Fruit fly (Drosophila melanogaster): ENCODE data around the gene yin.

yin gene

DNA sequence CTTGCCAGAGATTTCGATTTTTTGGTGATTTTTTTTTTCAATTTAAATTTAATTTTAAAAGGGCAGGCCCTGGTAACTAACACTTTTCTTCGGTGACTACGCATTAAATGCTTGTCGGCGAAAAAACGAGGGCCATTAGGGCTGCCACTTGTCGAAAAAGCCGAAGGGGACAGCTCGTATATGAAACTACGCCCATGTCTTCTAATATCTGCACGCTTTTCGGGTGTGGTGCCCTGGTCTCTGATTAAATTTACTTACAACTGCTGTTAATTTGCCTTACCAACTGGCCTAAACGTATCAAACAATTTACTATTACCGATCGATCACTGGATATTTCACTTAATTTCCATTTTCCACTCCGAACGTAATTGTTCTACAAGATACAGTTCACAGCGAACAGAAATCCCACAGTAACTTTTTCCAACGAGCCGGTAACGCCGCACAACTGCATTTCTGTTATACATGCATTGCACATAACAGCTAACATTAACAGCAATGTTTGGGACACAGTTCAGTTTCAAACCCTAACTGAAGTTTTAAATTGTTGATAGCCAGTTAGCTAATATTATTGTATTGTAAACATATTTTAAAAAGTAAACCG lies 9.3 kb downstream of the yin start:
- TF ChIP-seq vri (GFP tag; optimal IDR thresholded peaks at IDR 0.05) (no peak), lz (GFP tag; optimal IDR thresholded peaks at IDR 0.05) (peak; percentile 0), Hr38 (GFP tag; optimal IDR thresholded peaks at IDR 0.05) (no peak), Smox (GFP tag; optimal IDR thresholded peaks at IDR 0.05) (no peak), CG15336 (GFP tag; IDR thresholded peaks at IDR 0.05) (no peak), fd59A (GFP tag; optimal IDR thresholded peaks at IDR 0.05) (no peak), CG3919 (GFP tag; optimal IDR thresholded peaks at IDR 0.05) (peak; percentile 14), spab (GFP tag; optimal IDR thresholded peaks at IDR 0.05) (no peak), esn (GFP tag; optimal IDR thresholded peaks at IDR 0.05) (peak; percentile 6), acj6 (GFP tag; optimal IDR thresholded peaks at IDR 0.05) (peak; percentile 4), CG6792 (GFP tag; optimal IDR thresholded peaks at IDR 0.05) (peak; percentile 1), CG10631 (GFP tag; optimal IDR thresholded peaks at IDR 0.05) (peak; percentile 1), Eip78C (GFP tag) (peak; percentile 70)

DNA sequence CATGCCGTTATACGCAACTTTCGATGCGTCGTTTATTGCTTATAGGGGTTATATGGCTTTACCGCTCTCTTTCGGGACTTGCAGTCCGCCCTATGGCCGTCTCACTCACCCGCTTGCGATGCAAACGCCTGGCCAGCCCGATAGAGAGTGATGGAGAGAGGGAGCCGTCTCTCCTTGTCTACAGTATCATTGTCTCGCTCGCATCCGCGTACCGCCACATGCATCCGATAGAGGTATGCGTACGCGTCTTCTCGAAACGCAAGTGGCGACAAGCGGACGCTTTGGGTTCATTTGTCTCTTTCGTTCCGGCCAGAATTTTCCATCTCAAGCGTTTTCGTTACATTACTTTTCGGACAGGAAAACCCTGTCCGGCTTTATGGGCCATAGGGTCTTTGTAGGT lies 10.6 kb downstream of the yin start:
- no peak for TF ChIP-seq CG8319 (GFP tag; optimal IDR thresholded peaks at IDR 0.05)
- peak; percentile 20 for TF ChIP-seq Eip78C (GFP tag)
- no peak for TF ChIP-seq CG7368 (GFP tag; optimal IDR thresholded peaks at IDR 0.05)
- no peak for TF ChIP-seq Hr38 (GFP tag; optimal IDR thresholded peaks at IDR 0.05)
- no peak for TF ChIP-seq achi (GFP tag; optimal IDR thresholded peaks at IDR 0.05)

DNA sequence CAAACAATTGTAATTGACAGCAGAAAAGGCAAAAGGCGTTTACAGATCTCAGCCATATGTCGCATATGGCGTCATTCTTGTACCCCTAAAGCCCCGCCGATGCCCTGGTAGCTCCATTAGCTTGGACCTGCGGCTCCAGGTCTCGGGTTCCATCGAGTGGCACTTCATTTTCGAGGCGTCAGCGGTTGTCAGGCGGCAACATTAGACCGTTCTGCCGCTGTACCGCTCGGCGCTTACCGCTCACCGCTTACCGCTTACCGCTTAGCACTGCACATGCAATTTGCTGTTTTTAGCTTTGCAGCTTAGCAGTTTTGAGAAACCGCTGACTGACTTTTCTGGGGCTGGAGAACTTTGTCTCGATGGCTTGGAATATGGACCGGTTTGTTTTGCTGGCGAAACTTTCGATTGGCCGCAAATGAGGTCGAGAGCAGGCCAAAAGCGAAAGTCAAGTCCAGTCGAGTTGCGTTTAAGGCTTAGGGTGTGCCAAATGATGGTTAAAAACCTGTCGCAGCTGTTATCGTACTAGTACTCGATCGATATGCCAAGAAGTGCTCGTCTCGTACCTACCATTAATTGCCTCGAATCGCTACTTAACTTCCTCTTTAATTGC lies 22.2 kb downstream of the yin start:
- TF ChIP-seq Ets96B (tag; optimal IDR thresholded peaks at IDR 0.05) (no peak), Eip93F (GFP tag; optimal IDR thresholded peaks at IDR 0.05) (no peak), CG6854 (GFP tag; optimal IDR thresholded peaks at IDR 0.05) (peak; percentile 26), Blimp-1 (GFP tag; optimal IDR thresholded peaks at IDR 0.05) (peak; percentile 94), Eip78C (GFP tag) (peak; percentile 30), CG32006 (GFP tag; optimal IDR thresholded peaks at IDR 0.05) (no peak), spab (GFP tag; optimal IDR thresholded peaks at IDR 0.05) (no peak)

DNA sequence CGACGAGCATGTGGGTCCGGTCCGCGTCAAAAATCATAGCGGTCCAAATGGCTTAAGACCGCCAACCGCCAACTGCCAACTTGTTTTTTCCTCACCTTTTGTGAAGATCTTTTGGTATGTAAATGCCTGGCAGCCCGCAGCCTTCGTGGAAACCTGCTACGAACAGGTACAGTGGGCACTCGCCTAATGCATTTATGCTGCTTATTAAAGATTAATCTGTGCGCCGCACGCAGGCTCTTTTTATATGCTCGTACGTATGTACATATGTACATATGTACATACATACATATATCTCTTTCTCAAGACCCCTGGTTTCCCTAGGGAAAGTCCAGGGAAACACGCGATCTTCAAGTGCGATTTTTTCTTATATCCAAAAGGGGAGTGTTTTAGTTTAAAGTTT lies 25.3 kb downstream of the yin start:
- TF ChIP-seq Met (GFP tag; optimal IDR thresholded peaks at IDR 0.05) (no peak), Hr38 (GFP tag; optimal IDR thresholded peaks at IDR 0.05) (no peak), Eip78C (GFP tag) (peak; percentile 65), CG6163 (GFP tag; IDR thresholded peaks at IDR 0.05) (peak; percentile 15; the same call in 1 of the 3 replicates), CG32006 (GFP tag; optimal IDR thresholded peaks at IDR 0.05) (peak; percentile 10), ss (GFP tag; optimal IDR thresholded peaks at IDR 0.05) (peak in 1 of 2 experiments; percentile 58), OdsH (GFP tag; optimal IDR thresholded peaks at IDR 0.05) (no peak), Lpt (GFP tag; optimal IDR thresholded peaks at IDR 0.05) (no peak), CG8319 (GFP tag; optimal IDR thresholded peaks at IDR 0.05) (no peak), eg (GFP tag; IDR thresholded peaks at IDR 0.05) (peak; percentile 45; the same call in 1 of the 3 replicates), CG15336 (GFP tag; IDR thresholded peaks at IDR 0.05) (0 out of 2 replicates have a peak, but pooled peaks have one; percentile 24), fd85E (GFP tag; optimal IDR thresholded peaks at IDR 0.05) (no peak)

DNA sequence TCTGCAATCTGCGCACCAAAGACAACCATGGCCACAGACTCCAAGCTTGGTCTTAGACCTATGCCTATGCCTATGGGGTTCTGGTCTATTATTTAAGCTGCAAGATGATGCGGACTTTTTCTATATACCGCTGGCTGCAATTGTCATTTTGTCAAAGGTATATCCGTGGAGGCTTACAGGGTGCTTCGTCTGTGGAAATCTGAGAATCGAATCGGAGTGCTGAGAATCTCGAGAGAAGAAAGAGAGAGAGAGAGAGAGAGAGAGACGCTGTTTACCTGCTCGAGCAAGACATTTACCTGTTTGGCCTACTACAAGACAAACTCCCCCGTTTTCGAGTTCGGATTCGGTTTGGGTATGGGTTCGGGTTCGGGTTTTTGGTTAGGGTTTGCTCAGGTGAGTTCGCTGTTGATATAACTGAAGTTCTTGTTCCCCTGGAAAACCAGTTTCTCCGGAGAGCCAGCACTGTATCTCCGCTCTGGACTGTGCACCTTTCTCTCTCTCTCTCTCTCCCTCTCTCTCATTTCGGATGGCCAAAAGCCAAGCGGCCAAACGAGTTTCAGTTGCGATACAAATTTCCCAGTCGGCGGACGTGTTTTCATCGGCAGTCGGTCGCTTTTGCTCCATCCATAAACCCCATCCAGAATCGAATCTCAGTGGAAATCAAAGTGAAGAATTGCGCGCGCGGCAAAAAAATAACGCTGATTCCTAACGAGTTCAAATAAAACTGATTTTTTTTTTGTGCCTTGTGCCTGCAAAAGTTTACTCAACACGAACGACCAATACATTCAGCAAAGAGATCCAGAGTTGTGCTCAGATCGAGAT lies 26.2 kb downstream of the yin start:
- TF ChIP-seq achi (GFP tag; optimal IDR thresholded peaks at IDR 0.05) (peak; percentile 22), fd85E (GFP tag; optimal IDR thresholded peaks at IDR 0.05) (peak; percentile 27), CG6808 (GFP tag; optimal IDR thresholded peaks at IDR 0.05) (peak; percentile 38), CG16779 (tag; optimal IDR thresholded peaks at IDR 0.05) (no peak), CG6276 (GFP tag; optimal IDR thresholded peaks at IDR 0.05) (peak; percentile 49), dac (GFP tag; optimal IDR thresholded peaks at IDR 0.05) (no peak), CG3032 (tag; optimal IDR thresholded peaks at IDR 0.05) (no peak), dsx (GFP tag; optimal IDR thresholded peaks at IDR 0.05; ENCODE audit: poor library complexity, severe bottlenecking) (no peak), CG15336 (GFP tag; IDR thresholded peaks at IDR 0.05) (peak; percentile 35; the same call in 1 of the 2 replicates), Eip75B (GFP tag; optimal IDR thresholded peaks at IDR 0.05) (peak; percentile 12), Sox102F (GFP tag; optimal IDR thresholded peaks at IDR 0.05) (peak; percentile 49), CG4318 (GFP tag; optimal IDR thresholded peaks at IDR 0.05) (no peak), net (GFP tag; optimal IDR thresholded peaks at IDR 0.05) (peak; percentile 38), fkh (GFP tag; optimal IDR thresholded peaks at IDR 0.05) (peak; percentile 68), Lpt (GFP tag; optimal IDR thresholded peaks at IDR 0.05) (peak; percentile 21), ss (GFP tag; optimal IDR thresholded peaks at IDR 0.05) (peak; percentile 12 to 43), CG3919 (GFP tag; optimal IDR thresholded peaks at IDR 0.05) (peak; percentile 53), CG6163 (GFP tag; IDR thresholded peaks at IDR 0.05) (0 out of 3 replicates have a peak, but pooled peaks have one; percentile 25), eg (GFP tag; IDR thresholded peaks at IDR 0.05) (peak; percentile 35; the same call in 1 of the 3 replicates)

Data from whole organism, prepupa.